Fruit fly (Drosophila melanogaster) S2 (cell line): ENCODE results near the gene CG11658.

ENCODE experiments used
- CG8478 ChIP-seq: fragments of >200 bp; optimal IDR thresholded peaks from 2 replicates; lab custom pipeline; 2018
- CTCF ChIP-seq, 2 experiments: fragments of >200 bp; optimal IDR thresholded peaks; 2 replicates each; lab custom pipeline; 2018

DNA sequence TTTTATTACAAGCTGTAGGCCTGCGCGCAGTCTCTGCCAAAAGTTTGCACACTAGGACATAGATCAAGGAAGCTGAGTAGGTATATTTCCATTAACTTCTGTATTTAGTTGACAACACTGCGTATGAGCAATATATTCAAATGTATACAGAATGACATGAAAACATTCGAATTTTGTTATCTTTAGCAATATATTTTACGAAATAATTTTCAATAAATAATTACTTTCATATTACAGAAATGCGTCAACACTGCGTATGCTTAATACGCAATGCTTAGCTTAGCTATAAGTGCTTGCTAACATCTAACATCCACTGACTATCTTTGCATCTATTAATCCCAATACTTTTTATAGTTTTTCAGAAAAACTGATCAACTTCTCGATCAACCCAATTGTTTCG is 8.0 kb upstream of the CG11658 start:
- no peak for TF ChIP-seq CG8478 (lab: Kevin White, UChicago)
- TF ChIP-seq CTCF (optimal IDR thresholded peaks at IDR 0.05; lab: Kevin White, UChicago): no peak
